Worm (Caenorhabditis elegans) whole organism, young adult: ENCODE data around the gene B0334.5.

Source experiments
- B0019.2 ChIP-seq: fragments of 200-800 bp; sonication (Bioruptor generic); conservative IDR thresholded peaks from 2 replicates; pipeline ENCODE4 v1.3.6; 2022; ENCODE audit warnings: missing genetic modification reagents, missing genetic modification characterization, missing compliant biosample characterization
- B0035.1 ChIP-seq: sonication (generic microtip); optimal IDR thresholded peaks from 2 replicates; lab custom pipeline; 2016; ENCODE audit warnings: missing genetic modification characterization, mild to moderate bottlenecking, missing compliant biosample characterization, missing genotype, missing genetic modification reagents
- B0336.3 ChIP-seq: fragments of 200-800 bp; sonication (Bioruptor generic); IDR thresholded peaks from 2 replicates; pipeline ENCODE4 v1.3.6; 2022; ENCODE audit warnings: missing genetic modification characterization, missing compliant biosample characterization
- C17E4.6 ChIP-seq: fragments of 200-800 bp; sonication (Bioruptor generic); IDR thresholded peaks from 2 replicates; pipeline ENCODE4 v1.3.6; 2022; ENCODE audit warnings: missing genetic modification reagents, missing genetic modification characterization, missing compliant biosample characterization
- F23B12.7 ChIP-seq: sonication (generic microtip); optimal IDR thresholded peaks from 2 replicates; lab custom pipeline; 2017; ENCODE audit warnings: missing genetic modification characterization, mild to moderate bottlenecking, missing compliant biosample characterization, antibody characterized with exemption, moderate library complexity; ENCODE audit not compliant: insufficient read depth
- F57C9.4 ChIP-seq: sonication (generic microtip); optimal IDR thresholded peaks from 2 replicates; lab custom pipeline; 2017; ENCODE audit warnings: mild to moderate bottlenecking, missing genetic modification characterization, missing compliant biosample characterization
- T07F8.4 ChIP-seq: sonication (generic microtip); optimal IDR thresholded peaks from 2 replicates; lab custom pipeline; 2016; ENCODE audit warnings: mild to moderate bottlenecking, missing genetic modification characterization, moderate library complexity, missing compliant biosample characterization
- Y53G8AR.9 ChIP-seq: fragments of 200-800 bp; sonication (Bioruptor generic); conservative IDR thresholded peaks from 2 replicates; pipeline ENCODE4 v1.3.6; 2022; ENCODE audit warnings: missing genetic modification reagents, missing genetic modification characterization, missing compliant biosample characterization
- Y56A3A.18 ChIP-seq: fragments of 200-800 bp; sonication (Bioruptor generic); IDR thresholded peaks from 2 replicates; pipeline ENCODE4 v1.3.6; 2022; ENCODE audit warnings: missing genetic modification reagents, missing genetic modification characterization, missing compliant biosample characterization
- akir-1 ChIP-seq: fragments of 200-800 bp; sonication (Bioruptor generic); optimal IDR thresholded peaks from 2 replicates; lab custom pipeline; 2018; ENCODE audit warnings: mild to moderate bottlenecking, missing genetic modification characterization, moderate library complexity, missing compliant biosample characterization
- attf-5 ChIP-seq: fragments of 200-800 bp; sonication (Bioruptor generic); optimal IDR thresholded peaks from 2 replicates; lab custom pipeline; 2018; ENCODE audit warnings: mild to moderate bottlenecking, missing genetic modification characterization, missing compliant biosample characterization
- attf-6 ChIP-seq: fragments of 200-800 bp; sonication (Bioruptor generic); IDR thresholded peaks from 2 replicates; pipeline ENCODE4 v1.3.6; 2022; ENCODE audit warnings: missing genetic modification reagents, missing genetic modification characterization, missing compliant biosample characterization
- cebp-1 ChIP-seq, 2 experiments: fragments of 200-800 bp in 1 of 2; sonication (Bioruptor generic) in 1 of 2; sonication (generic microtip) in 1 of 2; IDR thresholded peaks in 1 of 2; optimal IDR thresholded peaks in 1 of 2; 2 replicates each; pipeline versions ENCODE4 v1.3.6 to Lab custom; 2017 to 2022; ENCODE audit warnings: missing compliant biosample characterization in 2 of 2, missing genetic modification characterization in 2 of 2, mild to moderate bottlenecking in 1 of 2, missing genetic modification reagents in 1 of 2, moderate library complexity in 1 of 2
- ceh-100 ChIP-seq: fragments of 200-800 bp; sonication (Bioruptor generic); IDR thresholded peaks from 2 replicates; pipeline ENCODE4 v1.3.6; 2022; ENCODE audit warnings: missing genetic modification reagents, missing genetic modification characterization, missing compliant biosample characterization
- ceh-40 ChIP-seq: fragments of 200-800 bp; sonication (Bioruptor generic); IDR thresholded peaks from 2 replicates; pipeline ENCODE4 v1.3.6; 2022; ENCODE audit warnings: missing genetic modification characterization, missing compliant biosample characterization
- chd-7 ChIP-seq: sonication (generic microtip); optimal IDR thresholded peaks from 2 replicates; lab custom pipeline; 2016; ENCODE audit warnings: mild to moderate bottlenecking, missing genetic modification characterization, moderate library complexity, missing compliant biosample characterization
- egl-44 ChIP-seq: fragments of 200-800 bp; sonication (Bioruptor generic); IDR thresholded peaks from 2 replicates; pipeline ENCODE4 v1.3.6; 2022; ENCODE audit warnings: missing genetic modification reagents, missing genetic modification characterization, missing compliant biosample characterization
- ekl-4 ChIP-seq: fragments of 200-800 bp; sonication (Bioruptor generic); IDR thresholded peaks from 2 replicates; pipeline ENCODE4 v1.3.6; 2022; ENCODE audit warnings: missing genetic modification reagents, missing genetic modification characterization, missing compliant biosample characterization
- gei-17 ChIP-seq: fragments of 200-800 bp; sonication (Bioruptor generic); optimal IDR thresholded peaks from 2 replicates; lab custom pipeline; 2018; ENCODE audit warnings: mild to moderate bottlenecking, missing genetic modification characterization, missing compliant biosample characterization
- him-1 ChIP-seq: sonication (generic microtip); optimal IDR thresholded peaks from 2 replicates; lab custom pipeline; 2016; ENCODE audit warnings: missing genotype, missing genetic modification reagents, missing genetic modification characterization, missing compliant biosample characterization
- hlh-12 ChIP-seq: sonication (generic microtip); optimal IDR thresholded peaks from 2 replicates; lab custom pipeline; 2016; ENCODE audit warnings: missing genetic modification characterization, missing compliant biosample characterization
- hsf-1 ChIP-seq: fragments of 200-800 bp; sonication (Bioruptor generic); IDR thresholded peaks from 2 replicates; pipeline ENCODE4 v1.3.6; 2022; ENCODE audit warnings: missing genetic modification reagents, missing genetic modification characterization, missing compliant biosample characterization
- let-526 ChIP-seq: fragments of 200-800 bp; sonication (Bioruptor generic); IDR thresholded peaks from 2 replicates; pipeline ENCODE4 v1.3.6; 2022; ENCODE audit warnings: missing genetic modification reagents, missing genetic modification characterization, missing compliant biosample characterization
- lin-35 ChIP-seq, 3 experiments: fragments of 150-350 bp in 2 of 3; sonication (generic microtip) in 1 of 3; optimal IDR thresholded peaks; 2 replicates each; lab custom pipeline; 2014 to 2018; ENCODE audit warnings: missing biosample characterization in 3 of 3, missing genetic modification characterization in 3 of 3, missing genetic modification reagents in 3 of 3
- lin-40 ChIP-seq: sonication (generic microtip); optimal IDR thresholded peaks from 2 replicates; lab custom pipeline; 2016; ENCODE audit warnings: missing genetic modification characterization, mild to moderate bottlenecking, missing compliant biosample characterization, missing genotype, missing genetic modification reagents
- lsl-1 ChIP-seq: fragments of 200-800 bp; sonication (Bioruptor generic); optimal IDR thresholded peaks from 2 replicates; lab custom pipeline; 2018; ENCODE audit warnings: mild to moderate bottlenecking, missing genetic modification characterization, moderate library complexity, missing compliant biosample characterization
- madf-6 ChIP-seq: fragments of 200-800 bp; sonication (Bioruptor generic); IDR thresholded peaks from 2 replicates; pipeline ENCODE4 v1.3.6; 2022; ENCODE audit warnings: missing genetic modification reagents, missing genetic modification characterization, missing compliant biosample characterization
- mcd-1 ChIP-seq: fragments of 200-800 bp; sonication (Bioruptor generic); IDR thresholded peaks from 2 replicates; pipeline ENCODE4 v1.3.6; 2022; ENCODE audit warnings: missing genetic modification reagents, missing genetic modification characterization, missing compliant biosample characterization
- mxl-1 ChIP-seq: sonication (generic microtip); optimal IDR thresholded peaks from 2 replicates; lab custom pipeline; 2016; ENCODE audit warnings: missing genetic modification characterization, missing compliant biosample characterization
- pha-4 ChIP-seq: fragments of 150-350 bp; sonication (generic microtip); optimal IDR thresholded peaks from 2 replicates; lab custom pipeline; 2014; ENCODE audit warnings: missing biosample characterization, missing genetic modification reagents, missing genetic modification characterization
- rec-8 ChIP-seq, 2 experiments: sonication (generic microtip); optimal IDR thresholded peaks; 2 replicates each; lab custom pipeline; 2016; ENCODE audit warnings: mild to moderate bottlenecking in 2 of 2, missing genetic modification characterization in 2 of 2, missing genetic modification reagents in 2 of 2, missing genotype in 2 of 2, missing biosample characterization in 1 of 2, missing compliant biosample characterization in 1 of 2, moderate library complexity in 1 of 2
- sea-2 ChIP-seq: fragments of 200-800 bp; sonication (Bioruptor generic); IDR thresholded peaks from 2 replicates; pipeline ENCODE4 v1.3.6; 2022; ENCODE audit warnings: missing genetic modification characterization, missing compliant biosample characterization
- snpc-3.4 ChIP-seq: sonication (generic microtip); optimal IDR thresholded peaks from 2 replicates; lab custom pipeline; 2017; ENCODE audit warnings: missing genetic modification characterization, mild to moderate bottlenecking, missing compliant biosample characterization, antibody characterized with exemption, moderate library complexity, missing genotype, missing genetic modification reagents
- snpc-4 ChIP-seq, 5 experiments: fragments of 150-350 bp in 1 of 5; sonication (generic microtip) in 4 of 5; optimal IDR thresholded peaks; 2 replicates each; lab custom pipeline; 2014 to 2018; ENCODE audit warnings: missing genetic modification characterization in 5 of 5, missing biosample characterization in 3 of 5, antibody characterized with exemption in 2 of 5, mild to moderate bottlenecking in 2 of 5, missing compliant biosample characterization in 2 of 5, missing genotype in 2 of 5, moderate library complexity in 2 of 5, missing genetic modification reagents in 1 of 5
- tbp1 ChIP-seq: fragments of 200-800 bp; sonication (Bioruptor generic); optimal IDR thresholded peaks from 2 replicates; lab custom pipeline; 2018; ENCODE audit warnings: mild to moderate bottlenecking, missing genetic modification characterization, missing compliant biosample characterization
- unc-62 ChIP-seq: fragments of 150-350 bp; optimal IDR thresholded peaks from 2 replicates; lab custom pipeline; 2014; ENCODE audit warnings: missing biosample characterization, missing genetic modification reagents, missing genetic modification characterization
- ztf-26 ChIP-seq: sonication (generic microtip); optimal IDR thresholded peaks from 2 replicates; lab custom pipeline; 2017; ENCODE audit warnings: missing genetic modification characterization, missing compliant biosample characterization

The B0334.5 gene

DNA sequence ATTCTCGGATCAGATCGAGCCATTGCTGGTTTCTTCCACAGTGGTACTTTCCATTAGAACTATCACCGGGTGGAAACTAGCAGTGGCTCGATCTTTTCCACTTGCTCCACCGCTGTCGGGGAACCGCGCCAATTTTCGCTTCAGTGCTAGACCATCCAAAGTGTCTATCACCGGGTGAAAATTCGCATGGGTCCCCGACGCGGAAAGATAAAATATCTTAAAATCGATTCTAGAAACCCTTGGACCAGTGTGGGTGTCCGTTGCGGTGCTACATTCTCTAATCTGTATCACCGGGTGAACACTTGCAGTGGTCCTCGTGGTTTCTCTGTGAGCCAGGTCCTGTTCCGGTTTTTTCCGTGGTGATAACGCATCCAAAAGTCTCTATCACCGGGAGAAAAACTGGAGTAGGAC lies 40.1 kb downstream of the B0334.5 start (continued):
- no peak for TF ChIP-seq C17E4.6 (GFP tag; lab: Robert Waterston, UW)
- no peak for TF ChIP-seq tbp1 (GFP tag; lab: Kevin White, UChicago)
- TF ChIP-seq let-526 (GFP tag; lab: Robert Waterston, UW), result no peak
- no peak for TF ChIP-seq egl-44 (GFP tag; lab: Robert Waterston, UW)
- TF ChIP-seq snpc-3.4 (tag; lab: Kevin White, UChicago), result no peak
- 0 out of 2 replicates have a peak, but pooled peaks have one; percentile 24 for TF ChIP-seq B0336.3
- TF ChIP-seq snpc-4 (GFP tag; optimal IDR thresholded peaks at IDR 0.05; lab: Kevin White, UChicago), result no peak
- TF ChIP-seq snpc-4 (tag; optimal IDR thresholded peaks at IDR 0.05; lab: Kevin White, UChicago), result no peak
- no peak for TF ChIP-seq attf-6

DNA sequence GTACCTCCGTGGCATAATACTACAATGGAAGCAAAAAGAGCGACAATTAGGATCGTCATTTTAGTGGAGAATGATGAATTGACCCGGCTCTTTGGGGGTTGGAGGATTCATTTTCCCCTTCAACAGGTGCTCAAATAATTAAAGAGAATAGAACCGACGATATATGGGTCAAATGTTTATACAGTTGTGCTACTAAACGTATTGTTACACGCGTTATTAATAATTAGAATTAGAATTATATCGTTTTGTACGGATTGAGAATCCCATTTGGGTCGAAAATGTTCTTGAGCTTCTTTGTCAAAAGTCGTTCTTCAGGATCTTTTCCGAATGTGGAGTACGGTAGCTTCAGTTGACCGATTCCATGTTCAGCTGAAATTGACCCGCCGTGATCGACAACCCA lies 41.3 kb downstream of the B0334.5 start, which contains the start of gene Y62F5A.9:
Gene Y62F5A.9 (minus strand): TSS at position 101 of the 400 bp plus-strand sequence.
- TF ChIP-seq lin-40 (tag; lab: Kevin White, UChicago) (no peak), snpc-3.4 (tag; lab: Kevin White, UChicago) (peak; percentile 32), cebp-1 (GFP tag; IDR thresholded peaks at IDR 0.05; lab: Robert Waterston, UW) (no peak), cebp-1 (tag; optimal IDR thresholded peaks at IDR 0.05; lab: Kevin White, UChicago) (peak; percentile 6), rec-8 (tag; optimal IDR thresholded peaks at IDR 0.05; lab: Kevin White, UChicago) (no peak), lin-35 (GFP tag; optimal IDR thresholded peaks at IDR 0.05; lab: Kevin White, UChicago) (no peak), F23B12.7 (no peak), ceh-100 (GFP tag; lab: Robert Waterston, UW) (no peak), ekl-4 (GFP tag; lab: Robert Waterston, UW) (no peak)

DNA sequence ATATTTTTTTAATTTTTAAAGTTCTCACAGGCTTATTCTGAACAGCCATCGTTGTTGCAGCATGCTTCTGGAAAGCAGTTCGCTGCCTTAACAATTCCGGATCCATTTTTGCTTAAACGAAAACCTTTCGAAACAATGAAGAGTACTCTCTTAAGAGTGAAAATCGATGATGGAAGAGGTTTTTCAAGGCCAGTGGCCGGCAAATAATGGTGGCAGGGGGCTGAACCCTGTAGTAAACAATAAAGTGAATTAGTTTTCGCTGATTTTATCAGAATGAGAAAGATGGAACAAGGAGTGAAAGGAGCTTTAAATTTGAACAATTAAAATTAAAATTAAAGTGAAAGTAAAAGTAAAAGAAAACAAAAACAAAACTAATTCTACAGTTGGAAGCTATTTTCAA lies 44.9 kb downstream of the B0334.5 start, which contains the start of gene gtf-2E2:
Gene gtf-2E2 (minus strand): TSS at position 111 of the 400 bp plus-strand sequence.
- TF ChIP-seq tbp1 (GFP tag; lab: Kevin White, UChicago), result peak; percentile 5
- no peak for TF ChIP-seq ceh-40
- TF ChIP-seq B0019.2, result no peak
- TF ChIP-seq ztf-26 (tag; lab: Kevin White, UChicago), result no peak
- no peak for TF ChIP-seq T07F8.4
- no peak for TF ChIP-seq Y56A3A.18 (GFP tag; lab: Robert Waterston, UW)
- no peak for TF ChIP-seq B0336.3
- no peak for TF ChIP-seq him-1 (tag; lab: Kevin White, UChicago)
- TF ChIP-seq snpc-3.4 (tag; lab: Kevin White, UChicago), result peak; percentile 14
- TF ChIP-seq lsl-1 (GFP tag; lab: Kevin White, UChicago), result no peak
- TF ChIP-seq akir-1, result no peak
- TF ChIP-seq F57C9.4, result no peak
- no peak for TF ChIP-seq unc-62 (GFP tag; lab: Kevin White, UChicago)
- TF ChIP-seq hlh-12 (tag; lab: Kevin White, UChicago), result no peak
- no peak for TF ChIP-seq sea-2 (GFP tag; lab: Robert Waterston, UW)
- TF ChIP-seq cebp-1 (GFP tag; IDR thresholded peaks at IDR 0.05; lab: Robert Waterston, UW), result no peak
- TF ChIP-seq cebp-1 (tag; optimal IDR thresholded peaks at IDR 0.05; lab: Kevin White, UChicago), result peak; percentile 18
- no peak for TF ChIP-seq B0035.1
- TF ChIP-seq chd-7, result no peak
- TF ChIP-seq pha-4 (tag; lab: Kevin White, UChicago), result no peak
- TF ChIP-seq egl-44 (GFP tag; lab: Robert Waterston, UW), result no peak
- no peak for TF ChIP-seq mcd-1 (GFP tag; lab: Robert Waterston, UW)
- no peak for TF ChIP-seq rec-8 (tag; optimal IDR thresholded peaks at IDR 0.05; lab: Kevin White, UChicago)
- 0 out of 2 replicates have a peak, but pooled peaks have one; percentile 43 for TF ChIP-seq Y53G8AR.9 (GFP tag; lab: Robert Waterston, UW)
- TF ChIP-seq hsf-1 (GFP tag; lab: Robert Waterston, UW), result 0 out of 2 replicates have a peak, but pooled peaks have one; percentile 5
- no peak for TF ChIP-seq madf-6 (GFP tag; lab: Robert Waterston, UW)
- no peak for TF ChIP-seq attf-5 (GFP tag; lab: Kevin White, UChicago)
- no peak for TF ChIP-seq mxl-1 (tag; lab: Kevin White, UChicago)
- no peak for TF ChIP-seq F23B12.7
- TF ChIP-seq gei-17 (GFP tag; lab: Kevin White, UChicago), result no peak
